Fruit fly (Drosophila melanogaster) whole organism, adult: Measurements from ENCODE around the gene CG14229.

ENCODE experiments used
- CG11617 ChIP-seq: fragments of 200-800 bp; sonication (Bioruptor generic); optimal IDR thresholded peaks from 2 replicates; lab custom pipeline; 2017; ENCODE audit warnings: mild to moderate bottlenecking, missing biosample characterization, missing genetic modification reagents, missing genetic modification characterization
- Hr96 ChIP-seq: fragments of 200-800 bp; sonication (Bioruptor generic); optimal IDR thresholded peaks from 2 replicates; lab custom pipeline; 2016; ENCODE audit warnings: missing biosample characterization, missing genetic modification characterization
- bab1 ChIP-seq: fragments of 200-800 bp; sonication (Bioruptor generic); optimal IDR thresholded peaks from 3 replicates; lab custom pipeline; 2019; ENCODE audit warnings: missing biosample characterization, mild to moderate bottlenecking, missing genetic modification characterization, moderate library complexity
- cic ChIP-seq: fragments of 200-800 bp; sonication (Bioruptor generic); optimal IDR thresholded peaks from 2 replicates; lab custom pipeline; 2017; ENCODE audit warnings: missing biosample characterization, mild to moderate bottlenecking, missing genetic modification characterization, moderate library complexity
- tj ChIP-seq: fragments of 200-800 bp; sonication (Bioruptor generic); optimal IDR thresholded peaks from 3 replicates; lab custom pipeline; 2017; ENCODE audit warnings: missing biosample characterization, mild to moderate bottlenecking, missing genetic modification characterization, moderate library complexity
- toe ChIP-seq: fragments of 200-800 bp; sonication (Bioruptor generic); optimal IDR thresholded peaks from 2 replicates; lab custom pipeline; 2016; ENCODE audit warnings: missing biosample characterization, missing genetic modification characterization

- TF ChIP-seq toe (no peak), Hr96 (GFP tag; lab: Kevin White, UChicago) (no peak), cic (GFP tag; lab: Kevin White, UChicago) (no peak), CG11617 (GFP tag; lab: Kevin White, UChicago) (no peak), bab1 (GFP tag; lab: Kevin White, UChicago) (no peak), tj (GFP tag; lab: Kevin White, UChicago) (no peak)
Measured at dm6 chrX:19712898-19713627, 18.0 kb upstream of the CG14229 start, which contains the start of gene meso18E.
